Fruit fly (Drosophila melanogaster) whole organism: Measurements from ENCODE around the gene stnB.

Experiments used
- CG8478 ChIP-seq: fragments of >200 bp; optimal IDR thresholded peaks from 2 replicates; lab custom pipeline; 2018; ENCODE audit warnings: inconsistent platforms
- Dll ChIP-seq: fragments of >200 bp; optimal IDR thresholded peaks from 2 replicates; lab custom pipeline; 2017
- EcR ChIP-seq, 2 experiments: fragments of >200 bp; optimal IDR thresholded peaks; 2 replicates each; lab custom pipeline; 2017; ENCODE audit warnings: missing biosample characterization in 2 of 2, missing genetic modification characterization in 2 of 2, missing genetic modification reagents in 2 of 2
- pan ChIP-seq: fragments of >200 bp; optimal IDR thresholded peaks from 2 replicates; lab custom pipeline; 2017
- psq ChIP-seq: fragments of >200 bp; optimal IDR thresholded peaks from 2 replicates; lab custom pipeline; 2017
- usp ChIP-seq: fragments of >200 bp; optimal IDR thresholded peaks from 2 replicates; lab custom pipeline; 2017; ENCODE audit warnings: missing biosample characterization, missing genetic modification characterization, mixed read lengths

The stnB gene

dm6 chrX:22945021-22945420, 59.4 kb downstream of the stnB start, which contains the start of gene Cnep1r1:
Gene Cnep1r1, plus strand, starts transcription at chrX:22945321.
- no peak for TF ChIP-seq usp
- TF ChIP-seq psq (lab: Kevin White, UChicago), result no peak
- no peak for TF ChIP-seq EcR (GFP tag; optimal IDR thresholded peaks at IDR 0.05; lab: Kevin White, UChicago)
- no peak for TF ChIP-seq Dll (lab: Kevin White, UChicago)
- TF ChIP-seq CG8478 (lab: Kevin White, UChicago), result no peak
- no peak for TF ChIP-seq pan (lab: Kevin White, UChicago)
